Worm (Caenorhabditis elegans) whole organism, late embryonic: ENCODE data around the gene sru-7.

Experiments
- C08G9.2 ChIP-seq: sonication (generic microtip); optimal IDR thresholded peaks from 2 replicates; lab custom pipeline; 2016; ENCODE audit warnings: mild to moderate bottlenecking, missing genetic modification characterization, moderate library complexity, missing compliant biosample characterization
- C38D4.7 ChIP-seq: fragments of 200-800 bp; sonication (Bioruptor generic); optimal IDR thresholded peaks from 2 replicates; lab custom pipeline; 2018; ENCODE audit warnings: mild to moderate bottlenecking, missing genetic modification characterization, moderate library complexity, missing compliant biosample characterization
- F13H6.1 ChIP-seq: sonication (generic microtip); optimal IDR thresholded peaks from 2 replicates; lab custom pipeline; 2016; ENCODE audit warnings: missing genetic modification characterization, missing compliant biosample characterization
- K09A11.1 ChIP-seq: sonication (generic microtip); optimal IDR thresholded peaks from 2 replicates; lab custom pipeline; 2017; ENCODE audit warnings: antibody characterized with exemption, mild to moderate bottlenecking, missing genetic modification characterization, missing compliant biosample characterization; ENCODE audit not compliant: insufficient read depth
- Y22D7AL.16 ChIP-seq: sonication (generic microtip); optimal IDR thresholded peaks from 2 replicates; lab custom pipeline; 2016; ENCODE audit warnings: missing genetic modification characterization, missing compliant biosample characterization
- ama-1 ChIP-seq: fragments of 150-350 bp; optimal IDR thresholded peaks from 2 replicates; lab custom pipeline; 2014
- ceh-14 ChIP-seq: sonication (generic microtip); optimal IDR thresholded peaks from 2 replicates; lab custom pipeline; 2016; ENCODE audit warnings: missing genotype, missing genetic modification characterization, missing compliant biosample characterization
- ceh-18 ChIP-seq: sonication (generic microtip); optimal IDR thresholded peaks from 2 replicates; lab custom pipeline; 2016; ENCODE audit warnings: missing genetic modification characterization, missing compliant biosample characterization
- ceh-19 ChIP-seq: fragments of 200-800 bp; sonication (Bioruptor generic); optimal IDR thresholded peaks from 2 replicates; lab custom pipeline; 2018; ENCODE audit warnings: mild to moderate bottlenecking, missing genetic modification characterization, missing compliant biosample characterization
- ceh-2 ChIP-seq: sonication (generic microtip); optimal IDR thresholded peaks from 2 replicates; lab custom pipeline; 2016; ENCODE audit warnings: missing genotype, missing genetic modification characterization, missing compliant biosample characterization
- ceh-22 ChIP-seq: sonication (generic microtip); optimal IDR thresholded peaks from 2 replicates; lab custom pipeline; 2017; ENCODE audit warnings: missing biosample characterization, missing genetic modification characterization
- ceh-30 ChIP-seq: fragments of 150-350 bp; optimal IDR thresholded peaks from 2 replicates; lab custom pipeline; 2014; ENCODE audit warnings: missing biosample characterization, missing genetic modification characterization
- ceh-45 ChIP-seq: fragments of 200-800 bp; sonication (Bioruptor generic); IDR thresholded peaks from 2 replicates; pipeline ENCODE4 v1.3.6; 2022; ENCODE audit warnings: missing genetic modification reagents, missing genetic modification characterization, missing compliant biosample characterization
- ceh-48 ChIP-seq: sonication (generic microtip); optimal IDR thresholded peaks from 2 replicates; lab custom pipeline; 2016; ENCODE audit warnings: missing genetic modification characterization, inconsistent platforms, missing compliant biosample characterization
- ceh-6 ChIP-seq: fragments of 200-800 bp; sonication (Bioruptor generic); optimal IDR thresholded peaks from 2 replicates; lab custom pipeline; 2018; ENCODE audit warnings: mild to moderate bottlenecking, missing genetic modification characterization, missing compliant biosample characterization
- che-1 ChIP-seq: sonication (generic microtip); optimal IDR thresholded peaks from 2 replicates; lab custom pipeline; 2016; ENCODE audit warnings: mild to moderate bottlenecking, missing genetic modification characterization, missing compliant biosample characterization
- dmd-4 ChIP-seq: sonication (generic microtip); optimal IDR thresholded peaks from 2 replicates; lab custom pipeline; 2016; ENCODE audit warnings: borderline replicate concordance, missing genetic modification characterization, missing compliant biosample characterization
- dve-1 ChIP-seq: sonication (generic microtip); optimal IDR thresholded peaks from 2 replicates; lab custom pipeline; 2017; ENCODE audit warnings: antibody characterized with exemption, mild to moderate bottlenecking, missing genetic modification characterization, missing compliant biosample characterization
- elt-2 ChIP-seq: sonication (generic microtip); optimal IDR thresholded peaks from 2 replicates; lab custom pipeline; 2016; ENCODE audit warnings: missing genetic modification reagents, missing genetic modification characterization, missing compliant biosample characterization
- elt-4 ChIP-seq: sonication (generic microtip); optimal IDR thresholded peaks from 2 replicates; lab custom pipeline; 2016; ENCODE audit warnings: missing genetic modification characterization, missing compliant biosample characterization
- fkh-10 ChIP-seq: fragments of 150-350 bp; optimal IDR thresholded peaks from 2 replicates; lab custom pipeline; 2014; ENCODE audit warnings: missing biosample characterization, missing genetic modification reagents, missing genetic modification characterization
- hlh-13 ChIP-seq: fragments of 200-800 bp; sonication (Bioruptor generic); optimal IDR thresholded peaks from 2 replicates; lab custom pipeline; 2018; ENCODE audit warnings: mild to moderate bottlenecking, missing genetic modification characterization, missing compliant biosample characterization
- hlh-8 ChIP-seq: sonication (generic microtip); optimal IDR thresholded peaks from 2 replicates; lab custom pipeline; 2016; ENCODE audit warnings: missing genotype, missing genetic modification characterization, missing compliant biosample characterization
- lin-11 ChIP-seq: fragments of 200-800 bp; sonication (Bioruptor generic); optimal IDR thresholded peaks from 2 replicates; lab custom pipeline; 2018; ENCODE audit warnings: mild to moderate bottlenecking, missing genetic modification characterization, missing compliant biosample characterization
- madf-2 ChIP-seq: sonication (generic microtip); optimal IDR thresholded peaks from 2 replicates; lab custom pipeline; 2017; ENCODE audit warnings: missing genetic modification characterization, missing compliant biosample characterization
- mec-3 ChIP-seq: sonication (generic microtip); optimal IDR thresholded peaks from 2 replicates; lab custom pipeline; 2016; ENCODE audit warnings: borderline replicate concordance, missing genetic modification characterization, missing compliant biosample characterization
- nfya-1 ChIP-seq: sonication (generic microtip); optimal IDR thresholded peaks from 2 replicates; lab custom pipeline; 2017; ENCODE audit warnings: missing genetic modification characterization, mild to moderate bottlenecking, missing compliant biosample characterization, antibody characterized with exemption, moderate library complexity
- npax-4 ChIP-seq: sonication (generic microtip); optimal IDR thresholded peaks from 2 replicates; lab custom pipeline; 2016; ENCODE audit warnings: missing genetic modification characterization, missing compliant biosample characterization
- odd-2 ChIP-seq: sonication (generic microtip); optimal IDR thresholded peaks from 2 replicates; lab custom pipeline; 2017; ENCODE audit warnings: antibody characterized with exemption, mild to moderate bottlenecking, missing genetic modification characterization, missing compliant biosample characterization
- pax-1 ChIP-seq: fragments of 150-350 bp; optimal IDR thresholded peaks from 2 replicates; lab custom pipeline; 2014; ENCODE audit warnings: missing biosample characterization, missing genetic modification characterization
- pros-1 ChIP-seq: fragments of 150-350 bp; optimal IDR thresholded peaks from 2 replicates; lab custom pipeline; 2014; ENCODE audit warnings: missing biosample characterization, missing genetic modification reagents, missing genetic modification characterization
- ref-2 ChIP-seq: sonication (generic microtip); optimal IDR thresholded peaks from 2 replicates; lab custom pipeline; 2016; ENCODE audit warnings: missing genetic modification characterization, missing compliant biosample characterization
- tbx-2 ChIP-seq: sonication (generic microtip); optimal IDR thresholded peaks from 2 replicates; lab custom pipeline; 2016; ENCODE audit warnings: missing genetic modification characterization, missing compliant biosample characterization
- tbx-7 ChIP-seq: sonication (generic microtip); optimal IDR thresholded peaks from 2 replicates; lab custom pipeline; 2016; ENCODE audit warnings: missing genotype, missing genetic modification characterization, missing compliant biosample characterization
- unc-42 ChIP-seq: sonication (generic microtip); optimal IDR thresholded peaks from 2 replicates; lab custom pipeline; 2016; ENCODE audit warnings: missing genotype, missing genetic modification characterization, missing compliant biosample characterization
- unc-55 ChIP-seq: sonication (generic microtip); optimal IDR thresholded peaks from 2 replicates; lab custom pipeline; 2017; ENCODE audit warnings: missing biosample characterization, missing genetic modification reagents, missing genetic modification characterization
- zip-5 ChIP-seq: sonication (generic microtip); optimal IDR thresholded peaks from 2 replicates; lab custom pipeline; 2016; ENCODE audit warnings: missing genetic modification characterization, missing compliant biosample characterization
- ztf-16 ChIP-seq: sonication (generic microtip); optimal IDR thresholded peaks from 2 replicates; lab custom pipeline; 2017; ENCODE audit warnings: missing genetic modification characterization, missing compliant biosample characterization

sru-7 gene

DNA sequence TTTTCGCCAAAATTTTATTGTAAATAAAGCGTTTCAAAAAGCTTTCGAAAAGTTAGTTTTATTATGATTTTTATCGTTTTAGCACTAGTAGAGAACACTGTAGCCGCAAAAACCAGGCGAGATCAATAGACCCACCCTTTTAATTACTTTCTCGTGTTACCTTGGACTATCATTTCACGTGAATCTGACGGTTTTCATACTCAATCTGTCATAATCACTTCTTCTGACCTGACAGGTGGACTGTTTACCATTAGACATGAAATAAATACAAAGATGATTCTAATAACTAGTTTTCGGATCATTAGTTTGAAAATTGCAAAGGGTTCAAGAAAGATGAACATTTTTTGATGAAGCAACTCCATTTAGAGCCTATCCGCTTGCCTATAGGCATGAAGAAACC is 29.3 kb upstream of the sru-7 start:
- TF ChIP-seq dmd-4 (tag; lab: Kevin White, UChicago): no peak
- no peak for TF ChIP-seq fkh-10 (GFP tag; lab: Kevin White, UChicago)
- TF ChIP-seq ref-2 (tag; lab: Kevin White, UChicago): no peak
- TF ChIP-seq dve-1 (tag; lab: Kevin White, UChicago): no peak
- TF ChIP-seq ceh-6 (GFP tag; lab: Kevin White, UChicago): no peak
- no peak for TF ChIP-seq ceh-2 (tag; lab: Kevin White, UChicago)
- no peak for TF ChIP-seq pax-1
- TF ChIP-seq ceh-30: no peak
- no peak for TF ChIP-seq unc-55 (GFP tag; lab: Kevin White, UChicago)
- no peak for TF ChIP-seq ceh-48
- TF ChIP-seq, all 69 proteins: peak for 0

DNA sequence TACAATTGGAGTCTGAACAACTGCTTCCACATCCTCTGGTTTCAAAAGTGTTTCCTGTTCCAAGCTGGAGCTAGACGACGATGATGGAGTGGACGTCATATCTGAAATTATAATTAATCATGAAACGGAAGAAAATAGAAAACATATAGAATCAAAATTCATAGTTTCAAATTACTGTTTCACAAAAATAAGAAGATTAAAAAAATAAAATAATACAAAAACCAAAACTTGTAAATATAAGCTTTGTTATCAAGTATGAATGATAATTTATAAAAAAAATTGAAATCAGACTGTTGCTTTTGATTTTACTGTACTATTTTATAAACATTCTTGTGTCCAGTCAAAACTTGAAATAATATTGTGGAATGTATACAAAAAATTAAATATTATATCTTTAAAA is 28.6 kb upstream of the sru-7 start, which contains the start of gene str-176:
str-176 (minus strand) TSS at position 101 of the 400 bp plus-strand sequence.
- TF ChIP-seq ztf-16 (tag; lab: Kevin White, UChicago): no peak
- no peak for TF ChIP-seq hlh-13 (GFP tag; lab: Kevin White, UChicago)
- TF ChIP-seq ceh-19 (GFP tag; lab: Kevin White, UChicago): no peak
- no peak for TF ChIP-seq npax-4
- no peak for TF ChIP-seq mec-3 (tag; lab: Kevin White, UChicago)
- no peak for TF ChIP-seq ref-2 (tag; lab: Kevin White, UChicago)
- no peak for TF ChIP-seq lin-11
- no peak for TF ChIP-seq ceh-18
- TF ChIP-seq fkh-10 (GFP tag; lab: Kevin White, UChicago): no peak
- TF ChIP-seq che-1 (tag; lab: Kevin White, UChicago): no peak
- TF ChIP-seq nfya-1: no peak

- TF ChIP-seq C08G9.2 (no peak), dve-1 (tag; lab: Kevin White, UChicago) (no peak)
Measured at ce11 chrIV:8464187-8464586, 28.2 kb upstream of the sru-7 start.

DNA sequence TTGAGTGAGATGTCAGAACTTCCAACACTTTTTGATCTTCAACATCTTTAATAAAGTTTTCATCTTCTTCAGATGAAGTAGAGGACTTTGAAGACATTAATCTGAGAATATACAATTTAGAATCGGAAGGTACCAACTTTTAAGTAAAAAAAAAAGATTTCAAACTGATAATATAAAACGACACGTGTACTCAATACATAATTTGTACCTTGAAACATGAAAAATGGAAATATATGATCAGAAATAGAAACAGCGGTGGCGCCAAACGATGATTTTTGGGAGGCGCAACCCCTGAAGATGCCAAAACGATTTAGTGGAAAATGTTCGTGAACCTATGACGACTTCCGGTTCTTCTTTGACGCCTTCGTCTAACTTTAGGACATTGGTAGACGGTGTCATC is 19.8 kb upstream of the sru-7 start, which contains the start of gene oat-1:
oat-1 (minus strand) TSS at position 101 of the 400 bp plus-strand sequence.
- TF ChIP-seq odd-2 (tag; lab: Kevin White, UChicago): no peak
- no peak for TF ChIP-seq F13H6.1 (tag; lab: Kevin White, UChicago)
- TF ChIP-seq tbx-7 (tag; lab: Kevin White, UChicago): no peak
- TF ChIP-seq ceh-14 (tag; lab: Kevin White, UChicago): no peak
- no peak for TF ChIP-seq C38D4.7 (GFP tag; lab: Kevin White, UChicago)
- no peak for TF ChIP-seq unc-42 (tag; lab: Kevin White, UChicago)
- TF ChIP-seq Y22D7AL.16 (tag; lab: Kevin White, UChicago): no peak
- no peak for TF ChIP-seq K09A11.1 (tag; lab: Kevin White, UChicago)
- TF ChIP-seq zip-5 (tag; lab: Kevin White, UChicago): no peak
- TF ChIP-seq tbx-2: no peak
- TF ChIP-seq ama-1: no peak
- no peak for TF ChIP-seq madf-2 (tag; lab: Kevin White, UChicago)
- no peak for TF ChIP-seq ceh-22 (tag; lab: Kevin White, UChicago)
- no peak for TF ChIP-seq fkh-10 (GFP tag; lab: Kevin White, UChicago)

ce11 chrIV:8473756-8474155 is 18.6 kb upstream of the sru-7 start, which contains the start of gene C28C12.11:
Gene C28C12.11 (plus strand): TSS chrIV:8474056.
- TF ChIP-seq ceh-45 (GFP tag; lab: Robert Waterston, UW) (no peak), elt-2 (tag; lab: Kevin White, UChicago) (no peak), K09A11.1 (tag; lab: Kevin White, UChicago) (no peak), elt-4 (tag; lab: Kevin White, UChicago) (no peak), pros-1 (tag; lab: Kevin White, UChicago) (no peak), hlh-8 (tag; lab: Kevin White, UChicago) (no peak), zip-5 (tag; lab: Kevin White, UChicago) (no peak)
